Worm (Caenorhabditis elegans) whole organism, early embryonic: Measurements from ENCODE around the gene srw-22.

Experiments
- B0310.2 ChIP-seq: sonication (generic microtip); optimal IDR thresholded peaks from 2 replicates; lab custom pipeline; 2016; ENCODE audit warnings: mild to moderate bottlenecking, missing genetic modification characterization, missing compliant biosample characterization
- F13C5.2 ChIP-seq: sonication (generic microtip); optimal IDR thresholded peaks from 2 replicates; lab custom pipeline; 2017; ENCODE audit warnings: mild to moderate bottlenecking, missing genetic modification characterization, inconsistent platforms, missing compliant biosample characterization
- aly-1 ChIP-seq: sonication (generic microtip); optimal IDR thresholded peaks from 2 replicates; lab custom pipeline; 2016; ENCODE audit warnings: missing genetic modification characterization, missing compliant biosample characterization
- ama-1 ChIP-seq: fragments of 150-350 bp; optimal IDR thresholded peaks from 2 replicates; lab custom pipeline; 2014
- ceh-13 ChIP-seq: fragments of 200-800 bp; sonication (Bioruptor generic); optimal IDR thresholded peaks from 2 replicates; lab custom pipeline; 2018; ENCODE audit warnings: mild to moderate bottlenecking, missing genetic modification characterization, missing compliant biosample characterization
- ceh-36 ChIP-seq: sonication (generic microtip); optimal IDR thresholded peaks from 2 replicates; lab custom pipeline; 2016; ENCODE audit warnings: missing genetic modification characterization, inconsistent platforms, missing compliant biosample characterization
- ets-7 ChIP-seq: sonication (generic microtip); optimal IDR thresholded peaks from 2 replicates; lab custom pipeline; 2016; ENCODE audit warnings: missing genotype, missing genetic modification characterization, missing compliant biosample characterization
- flt-1 ChIP-seq: fragments of 200-800 bp; sonication (Bioruptor generic); IDR thresholded peaks from 2 replicates; pipeline ENCODE4 v1.3.6; 2022; ENCODE audit warnings: missing genetic modification characterization, missing compliant biosample characterization
- hmbx-1 ChIP-seq: sonication (generic microtip); optimal IDR thresholded peaks from 2 replicates; lab custom pipeline; 2016; ENCODE audit warnings: mild to moderate bottlenecking, missing genetic modification characterization, missing compliant biosample characterization
- hmg-4 ChIP-seq: fragments of 200-800 bp; sonication (Bioruptor generic); optimal IDR thresholded peaks from 2 replicates; lab custom pipeline; 2018; ENCODE audit warnings: mild to moderate bottlenecking, missing genetic modification characterization, missing compliant biosample characterization
- pes-1 ChIP-seq: fragments of 200-800 bp; sonication (Bioruptor generic); IDR thresholded peaks from 2 replicates; pipeline ENCODE4 v1.3.6; 2022; ENCODE audit warnings: missing genetic modification reagents, missing genetic modification characterization, missing compliant biosample characterization
- sea-1 ChIP-seq: fragments of 200-800 bp; sonication (Bioruptor generic); conservative IDR thresholded peaks from 2 replicates; pipeline ENCODE4 v1.3.6; 2022; ENCODE audit warnings: missing genetic modification characterization, missing compliant biosample characterization
- tbx-37 ChIP-seq: fragments of 200-800 bp; sonication (Bioruptor generic); conservative IDR thresholded peaks from 2 replicates; pipeline ENCODE4 v1.3.6; 2022; ENCODE audit warnings: missing genetic modification reagents, missing genetic modification characterization, missing compliant biosample characterization
- tra-4 ChIP-seq: sonication (generic microtip); optimal IDR thresholded peaks from 2 replicates; lab custom pipeline; 2017; ENCODE audit warnings: missing genetic modification characterization, missing compliant biosample characterization

- TF ChIP-seq sea-1 (GFP tag; lab: Robert Waterston, UW) (no peak), tra-4 (tag; lab: Kevin White, UChicago) (no peak), B0310.2 (no peak), ama-1 (no peak), ceh-36 (tag; lab: Kevin White, UChicago) (no peak), ceh-13 (GFP tag; lab: Kevin White, UChicago) (no peak), tbx-37 (GFP tag; lab: Robert Waterston, UW) (no peak), hmg-4 (no peak), aly-1 (no peak), F13C5.2 (tag; lab: Kevin White, UChicago) (no peak), flt-1 (no peak), ets-7 (tag; lab: Kevin White, UChicago) (no peak), hmbx-1 (no peak), pes-1 (GFP tag; lab: Robert Waterston, UW) (no peak)
Observed at ce11 chrV:15274757-15275156, 6.4 kb downstream of the srw-22 start, which contains the start of gene srw-16.
